Fruit fly (Drosophila melanogaster) whole organism, embryonic: ENCODE measurements around the gene CG15403.

Source experiments
- Asciz ChIP-seq: fragments of 200-800 bp; sonication (Bioruptor generic); optimal IDR thresholded peaks from 2 replicates; lab custom pipeline; 2017; ENCODE audit warnings: missing biosample characterization, mild to moderate bottlenecking, missing genetic modification characterization, missing genetic modification reagents
- Atf-2 ChIP-seq: fragments of 200-800 bp; sonication (Bioruptor generic); optimal IDR thresholded peaks from 2 replicates; lab custom pipeline; 2016; ENCODE audit warnings: missing biosample characterization, missing genetic modification characterization
- Bgb ChIP-seq: fragments of 200-800 bp; sonication (Bioruptor generic); IDR thresholded peaks from 2 replicates; pipeline ENCODE4 v1.3.6; 2022; ENCODE audit warnings: missing biosample characterization, missing genetic modification characterization; ENCODE audit not compliant: partially characterized antibody
- CG10565 ChIP-seq: fragments of 200-800 bp; sonication (Bioruptor generic); optimal IDR thresholded peaks from 3 replicates; lab custom pipeline; 2016; ENCODE audit warnings: missing biosample characterization, mild to moderate bottlenecking, missing genetic modification characterization
- CG10654 ChIP-seq: fragments of 200-800 bp; sonication (Bioruptor generic); optimal IDR thresholded peaks from 2 replicates; lab custom pipeline; 2016; ENCODE audit warnings: missing biosample characterization, missing genetic modification characterization
- CG1233 ChIP-seq: fragments of 200-800 bp; sonication (Bioruptor generic); optimal IDR thresholded peaks from 4 replicates; lab custom pipeline; 2018; ENCODE audit warnings: missing biosample characterization, mild to moderate bottlenecking, missing genetic modification characterization
- CG13123 ChIP-seq: fragments of 200-800 bp; sonication (Bioruptor generic); optimal IDR thresholded peaks from 2 replicates; lab custom pipeline; 2016; ENCODE audit warnings: missing biosample characterization, missing genetic modification characterization
- CG1647 ChIP-seq: fragments of 200-800 bp; sonication (Bioruptor generic); optimal IDR thresholded peaks from 3 replicates; lab custom pipeline; 2016; ENCODE audit warnings: missing biosample characterization, missing genetic modification characterization
- CG16779 ChIP-seq: fragments of 200-800 bp; sonication (Bioruptor generic); IDR thresholded peaks from 2 replicates; pipeline ENCODE4 v1.3.6; 2022; ENCODE audit warnings: missing biosample characterization, missing genetic modification characterization
- CG17568 ChIP-seq: fragments of 200-800 bp; sonication (Bioruptor generic); optimal IDR thresholded peaks from 2 replicates; lab custom pipeline; 2018; ENCODE audit warnings: missing biosample characterization, mild to moderate bottlenecking, missing genetic modification characterization, moderate library complexity
- CG18262 ChIP-seq: fragments of 200-800 bp; optimal IDR thresholded peaks from 3 replicates; lab custom pipeline; 2019; ENCODE audit warnings: missing biosample characterization, mild to moderate bottlenecking, missing genetic modification characterization, moderate library complexity
- CG2129 ChIP-seq: fragments of 200-800 bp; sonication (Bioruptor generic); IDR thresholded peaks from 2 replicates; pipeline ENCODE4 v1.3.6; 2022; ENCODE audit warnings: missing biosample characterization, missing genetic modification characterization; ENCODE audit not compliant: partially characterized antibody
- CG2678 ChIP-seq: fragments of 200-800 bp; sonication (Bioruptor generic); optimal IDR thresholded peaks from 3 replicates; lab custom pipeline; 2019; ENCODE audit warnings: missing biosample characterization, mild to moderate bottlenecking, missing genetic modification characterization, moderate library complexity
- CG30431 ChIP-seq: fragments of 200-800 bp; sonication (Bioruptor generic); optimal IDR thresholded peaks from 2 replicates; lab custom pipeline; 2017; ENCODE audit warnings: missing biosample characterization, missing genetic modification characterization
- CG31224 ChIP-seq: fragments of 200-800 bp; sonication (Bioruptor generic); IDR thresholded peaks from 2 replicates; pipeline ENCODE4 v1.3.6; 2022; ENCODE audit warnings: missing biosample characterization, missing genetic modification characterization
- CG31388 ChIP-seq: fragments of 200-800 bp; sonication (Bioruptor generic); optimal IDR thresholded peaks from 2 replicates; lab custom pipeline; 2016; ENCODE audit warnings: missing biosample characterization, missing genetic modification characterization
- CG32767 ChIP-seq: fragments of 200-800 bp; sonication (Bioruptor generic); IDR thresholded peaks from 2 replicates; pipeline ENCODE4 v1.3.6; 2022; ENCODE audit warnings: missing biosample characterization, missing genetic modification characterization
- CG5180 ChIP-seq: fragments of 200-800 bp; sonication (Bioruptor generic); optimal IDR thresholded peaks from 3 replicates; lab custom pipeline; 2017; ENCODE audit warnings: missing biosample characterization, missing genetic modification characterization, mild to moderate bottlenecking, moderate library complexity, missing genetic modification reagents
- CG6175 ChIP-seq: fragments of 200-800 bp; sonication (Bioruptor generic); IDR thresholded peaks from 3 replicates; pipeline ENCODE4 v1.3.6; 2022; ENCODE audit warnings: missing biosample characterization, missing genetic modification characterization
- CG6254 ChIP-seq: fragments of 200-800 bp; sonication (Bioruptor generic); optimal IDR thresholded peaks from 3 replicates; lab custom pipeline; 2017; ENCODE audit warnings: mild to moderate bottlenecking, missing biosample characterization, missing genetic modification reagents, missing genetic modification characterization
- CG6654 ChIP-seq: fragments of 200-800 bp; sonication (Bioruptor generic); optimal IDR thresholded peaks from 2 replicates; lab custom pipeline; 2017; ENCODE audit warnings: missing biosample characterization, mild to moderate bottlenecking, missing genetic modification characterization
- CG6813 ChIP-seq: fragments of 200-800 bp; sonication (Bioruptor generic); optimal IDR thresholded peaks from 2 replicates; lab custom pipeline; 2017; ENCODE audit warnings: missing biosample characterization, missing genetic modification characterization, mild to moderate bottlenecking, moderate library complexity, missing genetic modification reagents
- CG8290 ChIP-seq, 3 experiments: fragments of 200-800 bp; sonication (Bioruptor generic); optimal IDR thresholded peaks; 2 replicates each; lab custom pipeline; 2016 to 2019; ENCODE audit warnings: missing biosample characterization in 3 of 3, missing genetic modification characterization in 3 of 3, mild to moderate bottlenecking in 2 of 3, moderate library complexity in 1 of 3
- CG9817 ChIP-seq: fragments of 200-800 bp; sonication (Bioruptor generic); optimal IDR thresholded peaks from 2 replicates; lab custom pipeline; 2018; ENCODE audit warnings: missing biosample characterization, mild to moderate bottlenecking, missing genetic modification characterization, moderate library complexity
- CG9876 ChIP-seq: fragments of 200-800 bp; sonication (Bioruptor generic); optimal IDR thresholded peaks from 2 replicates; lab custom pipeline; 2016; ENCODE audit warnings: missing biosample characterization, missing genetic modification characterization
- Fer3 ChIP-seq: fragments of 200-800 bp; sonication (Bioruptor generic); optimal IDR thresholded peaks from 2 replicates; lab custom pipeline; 2018; ENCODE audit warnings: missing biosample characterization, mild to moderate bottlenecking, missing genetic modification characterization, moderate library complexity
- HmgD ChIP-seq: fragments of 200-800 bp; sonication (Bioruptor generic); optimal IDR thresholded peaks from 3 replicates; lab custom pipeline; 2016; ENCODE audit warnings: missing biosample characterization, missing genetic modification characterization
- Hr3 ChIP-seq: fragments of 200-800 bp; sonication (Bioruptor generic); optimal IDR thresholded peaks from 3 replicates; lab custom pipeline; 2016; ENCODE audit warnings: missing biosample characterization, missing genetic modification characterization
- Neu2 ChIP-seq: fragments of 200-800 bp; sonication (Bioruptor generic); optimal IDR thresholded peaks from 3 replicates; lab custom pipeline; 2016; ENCODE audit warnings: missing biosample characterization, missing genetic modification characterization, borderline replicate concordance
- Oaz ChIP-seq: fragments of 200-800 bp; sonication (Bioruptor generic); IDR thresholded peaks from 2 replicates; pipeline ENCODE4 v1.3.6; 2022; ENCODE audit warnings: missing biosample characterization, missing genetic modification characterization
- Opbp ChIP-seq: fragments of 200-800 bp; sonication (Bioruptor generic); IDR thresholded peaks from 3 replicates; pipeline ENCODE4 v1.3.6; 2022; ENCODE audit warnings: missing biosample characterization, missing genetic modification characterization; ENCODE audit not compliant: partially characterized antibody
- Trl ChIP-seq, 3 experiments: fragments of >200 bp in 2 of 3; fragments of 200-800 bp in 1 of 3; sonication (Bioruptor generic) in 1 of 3; optimal IDR thresholded peaks; 2 replicates in 1 of 3; 3 replicates in 2 of 3; lab custom pipeline; 2016 to 2017; ENCODE audit warnings: missing biosample characterization in 1 of 3, missing genetic modification characterization in 1 of 3
- Xbp1 ChIP-seq: fragments of 200-800 bp; sonication (Bioruptor generic); optimal IDR thresholded peaks from 3 replicates; lab custom pipeline; 2016; ENCODE audit warnings: missing biosample characterization, mild to moderate bottlenecking, missing genetic modification characterization
- bab2 ChIP-seq: fragments of 200-800 bp; sonication (Bioruptor generic); optimal IDR thresholded peaks from 2 replicates; lab custom pipeline; 2016; ENCODE audit warnings: missing biosample characterization, missing genetic modification characterization
- chinmo ChIP-seq: fragments of 200-800 bp; sonication (Bioruptor generic); IDR thresholded peaks from 4 replicates; pipeline ENCODE4 v1.3.6; 2022; ENCODE audit warnings: missing biosample characterization, missing genetic modification characterization; ENCODE audit not compliant: partially characterized antibody
- gcm2 ChIP-seq: fragments of 200-800 bp; sonication (Bioruptor generic); optimal IDR thresholded peaks from 2 replicates; lab custom pipeline; 2016; ENCODE audit warnings: missing biosample characterization, missing genetic modification characterization
- gfzf ChIP-seq: fragments of 200-800 bp; sonication (Bioruptor generic); optimal IDR thresholded peaks from 2 replicates; lab custom pipeline; 2016; ENCODE audit warnings: missing biosample characterization, mild to moderate bottlenecking, missing genetic modification characterization, moderate library complexity
- gsb-n ChIP-seq: fragments of 200-800 bp; sonication (Bioruptor generic); optimal IDR thresholded peaks from 3 replicates; lab custom pipeline; 2018; ENCODE audit warnings: missing biosample characterization, mild to moderate bottlenecking, missing genetic modification characterization
- gt ChIP-seq: fragments of 200-800 bp; sonication (Bioruptor generic); IDR thresholded peaks from 2 replicates; pipeline ENCODE4 v1.3.6; 2022; ENCODE audit warnings: missing biosample characterization, missing genetic modification characterization
- jing ChIP-seq: fragments of 200-800 bp; sonication (Bioruptor generic); optimal IDR thresholded peaks from 2 replicates; lab custom pipeline; 2018; ENCODE audit warnings: missing biosample characterization, mild to moderate bottlenecking, missing genetic modification characterization
- ken ChIP-seq: fragments of 200-800 bp; sonication (Bioruptor generic); IDR thresholded peaks from 3 replicates; pipeline ENCODE4 v1.3.6; 2022; ENCODE audit warnings: missing biosample characterization, missing genetic modification characterization
- nerfin-2 ChIP-seq: fragments of 200-800 bp; sonication (Bioruptor generic); IDR thresholded peaks from 2 replicates; pipeline ENCODE4 v1.3.6; 2022; ENCODE audit warnings: missing biosample characterization, missing genetic modification characterization; ENCODE audit not compliant: partially characterized antibody
- sd ChIP-seq: fragments of 200-800 bp; sonication (Bioruptor generic); optimal IDR thresholded peaks from 3 replicates; lab custom pipeline; 2018; ENCODE audit warnings: missing biosample characterization, mild to moderate bottlenecking, missing genetic modification characterization, moderate library complexity
- shn ChIP-seq: fragments of 200-800 bp; sonication (Bioruptor generic); optimal IDR thresholded peaks from 3 replicates; lab custom pipeline; 2016; ENCODE audit warnings: missing biosample characterization, missing genetic modification characterization
- sna ChIP-seq: fragments of 200-800 bp; sonication (Bioruptor generic); IDR thresholded peaks from 2 replicates; pipeline ENCODE4 v1.3.6; 2022; ENCODE audit warnings: missing biosample characterization, missing genetic modification characterization; ENCODE audit not compliant: partially characterized antibody
- so ChIP-seq: fragments of 200-800 bp; sonication (Bioruptor generic); IDR thresholded peaks from 3 replicates; pipeline ENCODE4 v1.3.6; 2022; ENCODE audit warnings: missing biosample characterization, missing genetic modification characterization
- ttk ChIP-seq: fragments of 200-800 bp; sonication (Bioruptor generic); IDR thresholded peaks from 2 replicates; pipeline ENCODE4 v2.1.2; 2022; ENCODE audit warnings: missing biosample characterization, missing genetic modification characterization
- unpg ChIP-seq: fragments of 200-800 bp; sonication (Bioruptor generic); optimal IDR thresholded peaks from 3 replicates; lab custom pipeline; 2018; ENCODE audit warnings: missing biosample characterization, mild to moderate bottlenecking, missing genetic modification characterization, moderate library complexity
- yki ChIP-seq: fragments of >200 bp; optimal IDR thresholded peaks from 3 replicates; lab custom pipeline; 2018

The CG15403 gene

dm6 chr2L:3172745-3173271, 44.4 kb downstream of the CG15403 start (continued):
- no peak for TF ChIP-seq CG32767 (GFP tag; lab: Robert Waterston, UW)
- no peak for TF ChIP-seq CG30431 (GFP tag; lab: Kevin White, UChicago)
- peak; percentile 26 for TF ChIP-seq CG17568 (GFP tag; lab: Kevin White, UChicago)
- TF ChIP-seq Trl (optimal IDR thresholded peaks at IDR 0.05; lab: Kevin White, UChicago): no peak
- no peak for TF ChIP-seq Trl (GFP tag; optimal IDR thresholded peaks at IDR 0.05; lab: Kevin White, UChicago)
- no peak for TF ChIP-seq HmgD
- TF ChIP-seq sna (GFP tag; lab: Robert Waterston, UW): peak; percentile 71
- TF ChIP-seq CG13123 (GFP tag; lab: Kevin White, UChicago): no peak
- TF ChIP-seq chinmo (GFP tag; lab: Robert Waterston, UW): no peak; the same call in 2 of the 4 replicates
- TF ChIP-seq CG6175 (GFP tag; lab: Robert Waterston, UW): no peak
- no peak for TF ChIP-seq unpg (GFP tag; lab: Kevin White, UChicago)
- peak; percentile 21 for TF ChIP-seq Fer3 (tag; lab: Kevin White, UChicago)
- TF ChIP-seq CG1647 (GFP tag; lab: Kevin White, UChicago): no peak
- no peak for TF ChIP-seq shn (GFP tag; lab: Kevin White, UChicago)
- TF ChIP-seq ken: no peak
- no peak for TF ChIP-seq CG8290 (GFP tag; optimal IDR thresholded peaks at IDR 0.05; lab: Kevin White, UChicago)
- TF ChIP-seq CG8290 (tag; optimal IDR thresholded peaks at IDR 0.05; lab: Kevin White, UChicago): peak in 1 of 2 experiments; percentile 24
- peak; percentile 99 for TF ChIP-seq CG6254 (GFP tag; lab: Kevin White, UChicago)
- peak; percentile 18; the same call in 1 of the 2 replicates for TF ChIP-seq CG2129
- TF ChIP-seq Xbp1: no peak
- TF ChIP-seq CG9817 (tag; lab: Kevin White, UChicago): no peak
- peak; percentile 92 for TF ChIP-seq Bgb (GFP tag; lab: Robert Waterston, UW)
- peak; percentile 49; the same call in 2 of the 3 replicates for TF ChIP-seq so (GFP tag; lab: Robert Waterston, UW)
- no peak for TF ChIP-seq CG31224
- no peak for TF ChIP-seq sd (tag; lab: Kevin White, UChicago)
- peak; percentile 58 for TF ChIP-seq CG18262 (tag; lab: Kevin White, UChicago)
- no peak for TF ChIP-seq CG9876
- TF ChIP-seq gt: no peak
- no peak for TF ChIP-seq CG10654 (GFP tag; lab: Kevin White, UChicago)
- no peak for TF ChIP-seq jing (GFP tag; lab: Kevin White, UChicago)
- no peak for TF ChIP-seq CG2678 (tag; lab: Kevin White, UChicago)
- no peak for TF ChIP-seq Hr3 (GFP tag; lab: Kevin White, UChicago)
- TF ChIP-seq CG6654 (GFP tag; lab: Kevin White, UChicago): no peak
- peak; percentile 79 for TF ChIP-seq nerfin-2
- TF ChIP-seq CG16779 (GFP tag; lab: Robert Waterston, UW): no peak
- TF ChIP-seq CG5180 (GFP tag; lab: Kevin White, UChicago): no peak
- no peak for TF ChIP-seq gsb-n (tag; lab: Kevin White, UChicago)
- no peak for TF ChIP-seq Atf-2 (GFP tag; lab: Kevin White, UChicago)
- no peak for TF ChIP-seq gfzf
- no peak for TF ChIP-seq CG1233 (GFP tag; lab: Kevin White, UChicago)
- TF ChIP-seq Asciz: peak; percentile 62
- peak; percentile 94; the same call in 2 of the 3 replicates for TF ChIP-seq Opbp
- TF ChIP-seq ttk (GFP tag; lab: Robert Waterston, UW): no peak
- no peak for TF ChIP-seq CG31388
- TF ChIP-seq Oaz (GFP tag; lab: Robert Waterston, UW): no peak
- TF ChIP-seq gcm2 (GFP tag; lab: Kevin White, UChicago): no peak
- TF ChIP-seq CG6813 (GFP tag; lab: Kevin White, UChicago): peak; percentile 51
- TF ChIP-seq CG10565: no peak
- TF ChIP-seq yki (lab: Kevin White, UChicago): no peak
- TF ChIP-seq Neu2 (GFP tag; lab: Kevin White, UChicago): no peak
- TF ChIP-seq bab2 (GFP tag; lab: Kevin White, UChicago): no peak
